Worm (Caenorhabditis elegans) whole organism, L4 larva: ENCODE results near the gene Y46D2A.1.

Experiments
- F37D6.2 ChIP-seq: sonication (generic microtip); optimal IDR thresholded peaks from 2 replicates; lab custom pipeline; 2016; ENCODE audit warnings: mild to moderate bottlenecking, missing genetic modification characterization, missing compliant biosample characterization
- F44E2.7 ChIP-seq: fragments of 200-800 bp; sonication (Bioruptor generic); IDR thresholded peaks from 2 replicates; pipeline ENCODE4 v2.1.2; 2022; ENCODE audit warnings: missing genetic modification characterization, missing compliant biosample characterization
- F49E8.2 ChIP-seq: sonication (generic microtip); optimal IDR thresholded peaks from 2 replicates; lab custom pipeline; 2016; ENCODE audit warnings: missing compliant biosample characterization, mild to moderate bottlenecking, missing genetic modification characterization, borderline replicate concordance
- R02D3.7 ChIP-seq: fragments of 150-350 bp; sonication (generic microtip); optimal IDR thresholded peaks from 3 replicates; lab custom pipeline; 2014; ENCODE audit warnings: missing biosample characterization, missing genetic modification characterization
- T26A8.4 ChIP-seq: fragments of 200-800 bp; sonication (Bioruptor generic); IDR thresholded peaks from 2 replicates; pipeline ENCODE4 v1.3.6; 2022; ENCODE audit warnings: missing genetic modification characterization, missing compliant biosample characterization
- Y5F2A.4 ChIP-seq: fragments of 200-800 bp; sonication (Bioruptor generic); optimal IDR thresholded peaks from 2 replicates; lab custom pipeline; 2018; ENCODE audit warnings: mild to moderate bottlenecking, missing genetic modification characterization, missing compliant biosample characterization
- aha-1 ChIP-seq: fragments of 150-350 bp; peaks from one replicate; lab custom pipeline; 2014; ENCODE audit warnings: missing biosample characterization, missing genetic modification characterization
- aly-2 ChIP-seq: sonication (generic microtip); optimal IDR thresholded peaks from 2 replicates; lab custom pipeline; 2018; ENCODE audit warnings: missing biosample characterization, missing genetic modification characterization
- arid-1 ChIP-seq: fragments of 200-800 bp; sonication (Bioruptor generic); conservative IDR thresholded peaks from 2 replicates; pipeline ENCODE4 v1.3.6; 2022; ENCODE audit warnings: missing genetic modification reagents, missing genetic modification characterization, missing compliant biosample characterization
- cey-2 ChIP-seq: sonication (generic microtip); optimal IDR thresholded peaks from 3 replicates; lab custom pipeline; 2017; ENCODE audit warnings: missing genetic modification characterization, mild to moderate bottlenecking, missing compliant biosample characterization, antibody characterized with exemption, borderline replicate concordance; ENCODE audit not compliant: insufficient read depth
- ctbp-1 ChIP-seq: fragments of 200-800 bp; sonication (Bioruptor generic); IDR thresholded peaks from 2 replicates; pipeline ENCODE4 v1.3.6; 2022; ENCODE audit warnings: missing genetic modification reagents, missing genetic modification characterization, missing compliant biosample characterization
- daf-16 ChIP-seq, 3 experiments: sonication (generic microtip); optimal IDR thresholded peaks; 2 replicates each; lab custom pipeline; 2016 to 2017; ENCODE audit warnings: missing genetic modification characterization in 3 of 3, missing genetic modification reagents in 3 of 3, mild to moderate bottlenecking in 2 of 3, missing compliant biosample characterization in 2 of 3, missing biosample characterization in 1 of 3, moderate library complexity in 1 of 3
- dmd-6 ChIP-seq: fragments of 200-800 bp; sonication (Bioruptor generic); IDR thresholded peaks from 2 replicates; pipeline ENCODE4 v1.3.6; 2022; ENCODE audit warnings: missing genetic modification reagents, missing genetic modification characterization, missing compliant biosample characterization
- dmd-9 ChIP-seq: fragments of 200-800 bp; sonication (Bioruptor generic); IDR thresholded peaks from 2 replicates; pipeline ENCODE4 v1.3.6; 2022; ENCODE audit warnings: missing genetic modification reagents, missing genetic modification characterization, missing compliant biosample characterization
- dve-1 ChIP-seq: sonication (generic microtip); optimal IDR thresholded peaks from 2 replicates; lab custom pipeline; 2017; ENCODE audit warnings: antibody characterized with exemption, mild to moderate bottlenecking, missing genetic modification characterization, missing compliant biosample characterization; ENCODE audit not compliant: insufficient read depth
- egl-27 ChIP-seq: sonication (generic microtip); optimal IDR thresholded peaks from 3 replicates; lab custom pipeline; 2017; ENCODE audit warnings: missing biosample characterization, missing genetic modification reagents, missing genetic modification characterization
- egl-43 ChIP-seq: fragments of 200-800 bp; sonication (Bioruptor generic); IDR thresholded peaks from 2 replicates; pipeline ENCODE4 v1.3.6; 2022; ENCODE audit warnings: missing genetic modification reagents, missing genetic modification characterization, missing compliant biosample characterization
- fkh-10 ChIP-seq: fragments of 150-350 bp; optimal IDR thresholded peaks from 2 replicates; lab custom pipeline; 2014; ENCODE audit warnings: missing biosample characterization, missing genetic modification reagents, missing genetic modification characterization
- fos-1 ChIP-seq: fragments of 150-350 bp; optimal IDR thresholded peaks from 2 replicates; lab custom pipeline; 2014; ENCODE audit warnings: missing biosample characterization, missing genetic modification characterization
- hif-1 ChIP-seq, 2 experiments: sonication (generic microtip); optimal IDR thresholded peaks; 2 replicates each; lab custom pipeline; 2016 to 2017; ENCODE audit warnings: missing compliant biosample characterization in 2 of 2, missing genetic modification characterization in 2 of 2, missing genetic modification reagents in 2 of 2, missing genotype in 2 of 2, mild to moderate bottlenecking in 1 of 2
- hlh-11 ChIP-seq: fragments of 200-800 bp; sonication (Bioruptor generic); optimal IDR thresholded peaks from 2 replicates; lab custom pipeline; 2018; ENCODE audit warnings: mild to moderate bottlenecking, missing genetic modification characterization, missing compliant biosample characterization
- lin-39 ChIP-seq: fragments of 150-350 bp; optimal IDR thresholded peaks from 2 replicates; lab custom pipeline; 2014; ENCODE audit warnings: missing biosample characterization, missing genetic modification reagents, missing genetic modification characterization
- madf-5 ChIP-seq, 2 experiments: fragments of 200-800 bp; sonication (Bioruptor generic); IDR thresholded peaks; 2 replicates each; pipeline ENCODE4 v1.3.6; 2022; ENCODE audit warnings: missing compliant biosample characterization in 2 of 2, missing genetic modification characterization in 2 of 2
- madf-9 ChIP-seq: fragments of 200-800 bp; sonication (Bioruptor generic); conservative IDR thresholded peaks from 2 replicates; pipeline ENCODE4 v1.3.6; 2022; ENCODE audit warnings: missing genetic modification reagents, missing genetic modification characterization, missing compliant biosample characterization
- mep-1 ChIP-seq: fragments of 150-350 bp; sonication (generic microtip); optimal IDR thresholded peaks from 3 replicates; lab custom pipeline; 2014; ENCODE audit warnings: missing biosample characterization, missing genetic modification characterization
- mxl-2 ChIP-seq: fragments of 200-800 bp; sonication (Bioruptor generic); conservative IDR thresholded peaks from 2 replicates; pipeline ENCODE4 v1.3.6; 2022; ENCODE audit warnings: missing genetic modification reagents, missing genetic modification characterization, missing compliant biosample characterization
- mxl-3 ChIP-seq: fragments of 200-800 bp; sonication (Bioruptor generic); optimal IDR thresholded peaks from 2 replicates; lab custom pipeline; 2018; ENCODE audit warnings: mild to moderate bottlenecking, missing genetic modification characterization, missing compliant biosample characterization
- nhr-28 ChIP-seq: fragments of 150-350 bp; optimal IDR thresholded peaks from 2 replicates; lab custom pipeline; 2014; ENCODE audit warnings: missing biosample characterization, missing genetic modification characterization
- nhr-41 ChIP-seq: fragments of 200-800 bp; sonication (Bioruptor generic); IDR thresholded peaks from 2 replicates; pipeline ENCODE4 v1.3.6; 2022; ENCODE audit warnings: missing genetic modification reagents, missing genetic modification characterization, missing compliant biosample characterization
- saeg-2 ChIP-seq: fragments of 200-800 bp; sonication (Bioruptor generic); IDR thresholded peaks from 2 replicates; pipeline ENCODE4 v1.3.6; 2022; ENCODE audit warnings: missing genetic modification reagents, missing genetic modification characterization, missing compliant biosample characterization
- sdz-12 ChIP-seq: fragments of 200-800 bp; sonication (Bioruptor generic); optimal IDR thresholded peaks from 2 replicates; lab custom pipeline; 2018; ENCODE audit warnings: mild to moderate bottlenecking, missing genetic modification characterization, missing compliant biosample characterization
- set-16 ChIP-seq: fragments of 200-800 bp; sonication (Bioruptor generic); IDR thresholded peaks from 2 replicates; pipeline ENCODE4 v1.3.6; 2022; ENCODE audit warnings: missing genetic modification reagents, missing genetic modification characterization, missing compliant biosample characterization
- unc-130 ChIP-seq: sonication (generic microtip); optimal IDR thresholded peaks from 2 replicates; lab custom pipeline; 2016; ENCODE audit warnings: missing genetic modification reagents, missing genetic modification characterization, missing compliant biosample characterization
- unc-62 ChIP-seq, 3 experiments: fragments of 150-350 bp in 1 of 3; sonication (generic microtip); optimal IDR thresholded peaks in 2 of 3; peaks in 1 of 3; 1 replicate in 1 of 3; 2 replicates in 2 of 3; lab custom pipeline; 2014 to 2017; ENCODE audit warnings: missing biosample characterization in 3 of 3, missing genetic modification characterization in 3 of 3, missing genetic modification reagents in 3 of 3, missing genotype in 1 of 3
- zag-1 ChIP-seq: fragments of 150-350 bp; optimal IDR thresholded peaks from 2 replicates; lab custom pipeline; 2014; ENCODE audit warnings: missing biosample characterization, missing genetic modification characterization

Gene Y46D2A.1

ce11 chrII:3337039-3337438 lies 14.7 kb downstream of the Y46D2A.1 start, which contains the start of gene F14D2.19:
TSS of gene F14D2.19 (minus strand) at chrII:3337139.
- TF ChIP-seq madf-9 (GFP tag; lab: Robert Waterston, UW): no peak
- no peak for TF ChIP-seq fkh-10 (GFP tag; lab: Kevin White, UChicago)
- no peak for TF ChIP-seq lin-39 (tag; lab: Kevin White, UChicago)
- TF ChIP-seq mep-1: no peak
- TF ChIP-seq nhr-41 (GFP tag; lab: Robert Waterston, UW): no peak
- no peak for TF ChIP-seq dve-1 (tag; lab: Kevin White, UChicago)
- TF ChIP-seq F44E2.7 (GFP tag; lab: Robert Waterston, UW): no peak
- TF ChIP-seq arid-1: no peak

- TF ChIP-seq unc-62 (GFP tag; optimal IDR thresholded peaks at IDR 0.05 in 1 of 2; lab: Kevin White, UChicago) (peak in 1 of 2 experiments; percentile 31), unc-62 (tag; optimal IDR thresholded peaks at IDR 0.05; lab: Kevin White, UChicago) (no peak), dmd-6 (no peak), aha-1 (tag; lab: Kevin White, UChicago) (peak; percentile 79)
These were observed 16.2 kb downstream of the Y46D2A.1 start, which contains the start of gene F14D2.7 for ce11 chrII:3338556-3338955. TSS of gene F14D2.7 (minus strand) at chrII:3338656.

ce11 chrII:3340251-3340650 lies 17.9 kb downstream of the Y46D2A.1 start, which contains the start of gene F14D2.5:
TSS of gene F14D2.5 (plus strand) at chrII:3340551.
- TF ChIP-seq fos-1 (tag; lab: Kevin White, UChicago) (no peak), sdz-12 (GFP tag; lab: Kevin White, UChicago) (no peak), hlh-11 (tag; lab: Kevin White, UChicago) (no peak), mxl-3 (GFP tag; lab: Kevin White, UChicago) (no peak), aly-2 (no peak), daf-16 (GFP tag; optimal IDR thresholded peaks at IDR 0.05; lab: Kevin White, UChicago) (no peak), daf-16 (tag; optimal IDR thresholded peaks at IDR 0.05; lab: Kevin White, UChicago) (no peak), mxl-2 (GFP tag; lab: Robert Waterston, UW) (no peak), saeg-2 (no peak), cey-2 (tag; lab: Kevin White, UChicago) (no peak), unc-130 (GFP tag; lab: Kevin White, UChicago) (no peak)

- TF ChIP-seq set-16 (GFP tag; lab: Robert Waterston, UW) (peak; percentile 87), mxl-2 (GFP tag; lab: Robert Waterston, UW) (no peak), cey-2 (tag; lab: Kevin White, UChicago) (no peak), hif-1 (tag; optimal IDR thresholded peaks at IDR 0.05; lab: Kevin White, UChicago) (no peak), ctbp-1 (no peak), egl-27 (tag; lab: Kevin White, UChicago) (no peak)
- TF ChIP-seq, all 104 proteins: peak for 1
These were observed 18.5 kb downstream of the Y46D2A.1 start for ce11 chrII:3340818-3341217.

ce11 chrII:3341989-3342388 lies 19.6 kb downstream of the Y46D2A.1 start, which contains the start of gene F14D2.11:
TSS of gene F14D2.11 (minus strand) at chrII:3342089.
- no peak for TF ChIP-seq F37D6.2 (tag; lab: Kevin White, UChicago)
- TF ChIP-seq fkh-10 (GFP tag; lab: Kevin White, UChicago): no peak
- TF ChIP-seq F49E8.2 (tag; lab: Kevin White, UChicago): no peak
- TF ChIP-seq zag-1 (tag; lab: Kevin White, UChicago): no peak
- TF ChIP-seq mep-1: no peak
- TF ChIP-seq egl-43: no peak
- no peak for TF ChIP-seq Y5F2A.4 (GFP tag; lab: Kevin White, UChicago)
- no peak for TF ChIP-seq R02D3.7 (tag; lab: Kevin White, UChicago)
- no peak for TF ChIP-seq madf-5 (GFP tag; IDR thresholded peaks at IDR 0.05; lab: Robert Waterston, UW)
- no peak for TF ChIP-seq sdz-12 (GFP tag; lab: Kevin White, UChicago)
- no peak for TF ChIP-seq dmd-9
- no peak for TF ChIP-seq T26A8.4 (GFP tag; lab: Robert Waterston, UW)
- TF ChIP-seq nhr-28 (tag; lab: Kevin White, UChicago): no peak
